Fruit fly (Drosophila melanogaster) whole organism, embryonic: ENCODE measurements around the gene CG14142.

Experiments
- Adf1 ChIP-seq: fragments of 200-800 bp; sonication (Bioruptor generic); IDR thresholded peaks from 2 replicates; pipeline ENCODE4 v1.3.6; 2022; ENCODE audit warnings: missing biosample characterization, missing genetic modification characterization
- B-H1 ChIP-seq: fragments of 200-800 bp; sonication (Bioruptor generic); IDR thresholded peaks from 3 replicates; pipeline ENCODE4 v1.3.6; 2022; ENCODE audit warnings: missing biosample characterization, missing genetic modification characterization
- Bgb ChIP-seq: fragments of 200-800 bp; sonication (Bioruptor generic); IDR thresholded peaks from 2 replicates; pipeline ENCODE4 v1.3.6; 2022; ENCODE audit warnings: missing biosample characterization, missing genetic modification characterization; ENCODE audit not compliant: partially characterized antibody
- CG10267 ChIP-seq: fragments of 200-800 bp; sonication (Bioruptor generic); optimal IDR thresholded peaks from 2 replicates; lab custom pipeline; 2018; ENCODE audit warnings: missing biosample characterization, mild to moderate bottlenecking, missing genetic modification characterization, moderate library complexity
- CG12391 ChIP-seq: fragments of 200-800 bp; sonication (Bioruptor generic); optimal IDR thresholded peaks from 3 replicates; lab custom pipeline; 2018; ENCODE audit warnings: missing biosample characterization, mild to moderate bottlenecking, missing genetic modification characterization, moderate library complexity
- CG12659 ChIP-seq: fragments of 200-800 bp; sonication (Bioruptor generic); optimal IDR thresholded peaks from 3 replicates; lab custom pipeline; 2017; ENCODE audit warnings: mild to moderate bottlenecking, missing biosample characterization, missing genetic modification reagents, missing genetic modification characterization
- CG12744 ChIP-seq: fragments of 200-800 bp; sonication (Bioruptor generic); optimal IDR thresholded peaks from 2 replicates; lab custom pipeline; 2016; ENCODE audit warnings: missing biosample characterization, missing genetic modification characterization
- CG1602 ChIP-seq: fragments of 200-800 bp; sonication (Bioruptor generic); optimal IDR thresholded peaks from 3 replicates; lab custom pipeline; 2016; ENCODE audit warnings: missing biosample characterization, missing genetic modification characterization
- CG16779 ChIP-seq: fragments of 200-800 bp; sonication (Bioruptor generic); IDR thresholded peaks from 2 replicates; pipeline ENCODE4 v1.3.6; 2022; ENCODE audit warnings: missing biosample characterization, missing genetic modification characterization
- CG17912 ChIP-seq: fragments of 200-800 bp; sonication (Bioruptor generic); optimal IDR thresholded peaks from 2 replicates; lab custom pipeline; 2018; ENCODE audit warnings: missing biosample characterization, mild to moderate bottlenecking, missing genetic modification characterization
- CG18011 ChIP-seq: fragments of 200-800 bp; sonication (Bioruptor generic); optimal IDR thresholded peaks from 2 replicates; lab custom pipeline; 2017; ENCODE audit warnings: missing biosample characterization, missing genetic modification characterization, mild to moderate bottlenecking, moderate library complexity, missing genotype
- CG2116 ChIP-seq: fragments of 200-800 bp; sonication (Bioruptor generic); optimal IDR thresholded peaks from 3 replicates; lab custom pipeline; 2018; ENCODE audit warnings: missing biosample characterization, mild to moderate bottlenecking, missing genetic modification characterization
- CG2712 ChIP-seq: fragments of 200-800 bp; optimal IDR thresholded peaks from 3 replicates; lab custom pipeline; 2019; ENCODE audit warnings: missing biosample characterization, mild to moderate bottlenecking, missing genetic modification characterization, moderate library complexity
- CG31365 ChIP-seq: fragments of 200-800 bp; sonication (Bioruptor generic); optimal IDR thresholded peaks from 2 replicates; lab custom pipeline; 2018; ENCODE audit warnings: missing biosample characterization, mild to moderate bottlenecking, missing genetic modification characterization
- CG4360 ChIP-seq: fragments of 200-800 bp; sonication (Bioruptor generic); IDR thresholded peaks from 2 replicates; pipeline ENCODE4 v1.3.6; 2022; ENCODE audit warnings: missing biosample characterization, missing genetic modification characterization
- CG43689 ChIP-seq: fragments of 200-800 bp; sonication (Bioruptor generic); IDR thresholded peaks from 2 replicates; pipeline ENCODE4 v1.3.6; 2022; ENCODE audit warnings: missing biosample characterization, missing genetic modification characterization
- CG4404 ChIP-seq: fragments of 200-800 bp; sonication (Bioruptor generic); IDR thresholded peaks from 2 replicates; pipeline ENCODE4 v1.3.6; 2022; ENCODE audit warnings: missing biosample characterization, missing genetic modification characterization
- CG4820 ChIP-seq: fragments of 200-800 bp; sonication (Bioruptor generic); optimal IDR thresholded peaks from 3 replicates; lab custom pipeline; 2016; ENCODE audit warnings: missing biosample characterization, missing genetic modification characterization
- CG7928 ChIP-seq: fragments of 200-800 bp; sonication (Bioruptor generic); optimal IDR thresholded peaks from 2 replicates; lab custom pipeline; 2017; ENCODE audit warnings: missing biosample characterization, mild to moderate bottlenecking, missing genetic modification characterization
- Chrac-16 ChIP-seq: fragments of 200-800 bp; sonication (Bioruptor generic); optimal IDR thresholded peaks from 3 replicates; lab custom pipeline; 2016; ENCODE audit warnings: missing biosample characterization, missing genetic modification characterization
- Elba2 ChIP-seq: fragments of 200-800 bp; sonication (Bioruptor generic); optimal IDR thresholded peaks from 3 replicates; lab custom pipeline; 2016; ENCODE audit warnings: missing biosample characterization, missing genetic modification characterization
- H2.0 ChIP-seq: fragments of 200-800 bp; sonication (Bioruptor generic); IDR thresholded peaks from 2 replicates; pipeline ENCODE4 v1.3.6; 2022; ENCODE audit warnings: missing biosample characterization, missing genetic modification characterization
- Lpt ChIP-seq: fragments of >200 bp; optimal IDR thresholded peaks from 2 replicates; lab custom pipeline; 2018; ENCODE audit warnings: missing biosample characterization, missing genetic modification characterization
- MTF-1 ChIP-seq: fragments of 200-800 bp; sonication (Bioruptor generic); optimal IDR thresholded peaks from 2 replicates; lab custom pipeline; 2018; ENCODE audit warnings: missing biosample characterization, mild to moderate bottlenecking, missing genetic modification characterization, borderline replicate concordance
- Max ChIP-seq: fragments of 200-800 bp; sonication (Bioruptor generic); optimal IDR thresholded peaks from 2 replicates; lab custom pipeline; 2016; ENCODE audit warnings: missing biosample characterization, mild to moderate bottlenecking, missing genetic modification characterization
- NC2α ChIP-seq: fragments of 200-800 bp; sonication (Bioruptor generic); optimal IDR thresholded peaks from 2 replicates; lab custom pipeline; 2016; ENCODE audit warnings: missing biosample characterization, missing genetic modification characterization
- NfI ChIP-seq: fragments of 200-800 bp; sonication (Bioruptor generic); optimal IDR thresholded peaks from 3 replicates; lab custom pipeline; 2018; ENCODE audit warnings: missing biosample characterization, mild to moderate bottlenecking, missing genetic modification characterization, moderate library complexity
- Oaz ChIP-seq: fragments of 200-800 bp; sonication (Bioruptor generic); IDR thresholded peaks from 2 replicates; pipeline ENCODE4 v1.3.6; 2022; ENCODE audit warnings: missing biosample characterization, missing genetic modification characterization
- Optix ChIP-seq: fragments of 200-800 bp; sonication (Bioruptor generic); IDR thresholded peaks from 3 replicates; pipeline ENCODE4 v1.3.6; 2022; ENCODE audit warnings: missing biosample characterization, missing genetic modification characterization
- Ptx1 ChIP-seq: fragments of 200-800 bp; sonication (Bioruptor generic); IDR thresholded peaks from 2 replicates; pipeline ENCODE4 v1.3.6; 2022; ENCODE audit warnings: missing biosample characterization, missing genetic modification characterization
- Six4 ChIP-seq: fragments of 200-800 bp; sonication (Bioruptor generic); optimal IDR thresholded peaks from 2 replicates; lab custom pipeline; 2016; ENCODE audit warnings: missing biosample characterization, missing genetic modification characterization
- Sox102F ChIP-seq: fragments of 200-800 bp; sonication (Bioruptor generic); optimal IDR thresholded peaks from 2 replicates; lab custom pipeline; 2018; ENCODE audit warnings: missing biosample characterization, mild to moderate bottlenecking, missing genetic modification characterization, moderate library complexity
- Tbp ChIP-seq: fragments of >200 bp; optimal IDR thresholded peaks from 2 replicates; lab custom pipeline; 2018; ENCODE audit warnings: missing biosample characterization, missing genetic modification characterization
- Usf ChIP-seq: fragments of 200-800 bp; sonication (Bioruptor generic); optimal IDR thresholded peaks from 2 replicates; lab custom pipeline; 2017; ENCODE audit warnings: missing genotype, missing biosample characterization, missing genetic modification characterization
- aop ChIP-seq: fragments of 200-800 bp; sonication (Bioruptor generic); IDR thresholded peaks from 2 replicates; pipeline ENCODE4 v1.3.6; 2022; ENCODE audit warnings: missing biosample characterization, missing genetic modification characterization
- ase ChIP-seq: fragments of 200-800 bp; sonication (Bioruptor generic); IDR thresholded peaks from 3 replicates; pipeline ENCODE4 v1.3.6; 2022; ENCODE audit warnings: missing biosample characterization, missing genetic modification characterization
- bab2 ChIP-seq: fragments of 200-800 bp; sonication (Bioruptor generic); optimal IDR thresholded peaks from 2 replicates; lab custom pipeline; 2016; ENCODE audit warnings: missing biosample characterization, missing genetic modification characterization
- cato ChIP-seq: fragments of 200-800 bp; sonication (Bioruptor generic); optimal IDR thresholded peaks from 2 replicates; lab custom pipeline; 2016; ENCODE audit warnings: missing biosample characterization, missing genetic modification characterization, borderline replicate concordance
- caup ChIP-seq: fragments of 200-800 bp; sonication (Bioruptor generic); optimal IDR thresholded peaks from 3 replicates; lab custom pipeline; 2017; ENCODE audit warnings: missing biosample characterization, mild to moderate bottlenecking, missing genetic modification characterization, moderate library complexity; ENCODE audit not compliant: severe bottlenecking
- dati ChIP-seq: fragments of 200-800 bp; sonication (Bioruptor generic); IDR thresholded peaks from 2 replicates; pipeline ENCODE4 v1.3.6; 2022; ENCODE audit warnings: missing biosample characterization, missing genetic modification characterization
- emc ChIP-seq: fragments of 200-800 bp; sonication (Bioruptor generic); optimal IDR thresholded peaks from 2 replicates; lab custom pipeline; 2016; ENCODE audit warnings: missing biosample characterization, missing genetic modification characterization
- en ChIP-seq: fragments of 200-800 bp; sonication (Bioruptor generic); optimal IDR thresholded peaks from 2 replicates; lab custom pipeline; 2016; ENCODE audit warnings: missing biosample characterization, missing genetic modification characterization
- kay ChIP-seq: fragments of 200-800 bp; sonication (Bioruptor generic); optimal IDR thresholded peaks from 2 replicates; lab custom pipeline; 2016; ENCODE audit warnings: missing biosample characterization, missing genetic modification characterization
- lola ChIP-seq, 3 experiments: fragments of >200 bp in 2 of 3; fragments of 200-800 bp in 1 of 3; sonication (Bioruptor generic) in 1 of 3; optimal IDR thresholded peaks; 2 replicates each; lab custom pipeline; 2017 to 2019; ENCODE audit warnings: missing biosample characterization in 3 of 3, missing genetic modification characterization in 3 of 3, mild to moderate bottlenecking in 1 of 3, moderate library complexity in 1 of 3
- nerfin-1 ChIP-seq: fragments of 200-800 bp; sonication (Bioruptor generic); optimal IDR thresholded peaks from 3 replicates; lab custom pipeline; 2019; ENCODE audit warnings: missing biosample characterization, mild to moderate bottlenecking, missing genetic modification characterization, moderate library complexity
- nmo ChIP-seq: fragments of 200-800 bp; sonication (Bioruptor generic); optimal IDR thresholded peaks from 2 replicates; lab custom pipeline; 2018; ENCODE audit warnings: missing biosample characterization, mild to moderate bottlenecking, missing genetic modification characterization, moderate library complexity
- otp ChIP-seq: fragments of 200-800 bp; sonication (Bioruptor generic); IDR thresholded peaks from 3 replicates; pipeline ENCODE4, ENCODE4 v1.3.6; 2022; ENCODE audit warnings: missing biosample characterization, missing genetic modification characterization
- sob ChIP-seq: fragments of 200-800 bp; sonication (Bioruptor generic); IDR thresholded peaks from 2 replicates; pipeline ENCODE4 v1.3.6; 2022; ENCODE audit warnings: missing biosample characterization, missing genetic modification characterization
- tgo ChIP-seq: fragments of 200-800 bp; sonication (Bioruptor generic); IDR thresholded peaks from 3 replicates; pipeline ENCODE4 v1.3.6; 2022; ENCODE audit warnings: missing biosample characterization, missing genetic modification characterization

The CG14142 gene

DNA sequence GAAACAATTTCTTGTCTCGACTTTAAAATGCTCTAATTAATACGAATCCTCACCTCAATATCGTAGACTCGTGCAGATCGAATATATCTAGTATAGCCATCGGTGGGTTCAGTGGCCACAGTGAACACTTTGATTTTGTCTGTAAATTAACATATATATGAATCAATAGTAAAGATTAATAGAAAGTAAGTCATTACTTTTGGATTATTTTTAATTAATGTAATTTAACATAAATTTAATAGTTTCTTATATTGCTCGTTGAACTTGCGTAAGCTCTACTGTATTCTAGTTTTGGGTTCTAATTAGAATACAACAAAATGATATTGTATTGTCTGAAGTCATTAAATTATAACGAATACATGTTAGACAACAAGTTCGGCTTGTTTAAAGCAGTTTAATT is 31.5 kb downstream of the CG14142 start (continued):
- no peak for TF ChIP-seq CG4360 (GFP tag; lab: Robert Waterston, UW)
- TF ChIP-seq CG10267 (tag; lab: Kevin White, UChicago), result peak; percentile 13
- no peak for TF ChIP-seq Adf1 (GFP tag; lab: Robert Waterston, UW)
- TF ChIP-seq aop (GFP tag; lab: Robert Waterston, UW), result no peak
- TF ChIP-seq Ptx1 (GFP tag; lab: Robert Waterston, UW), result no peak
- no peak for TF ChIP-seq nerfin-1 (tag; lab: Kevin White, UChicago)
- no peak for TF ChIP-seq bab2 (GFP tag; lab: Kevin White, UChicago)
- TF ChIP-seq Oaz, result no peak
- no peak for TF ChIP-seq emc (GFP tag; lab: Kevin White, UChicago)
- no peak for TF ChIP-seq CG16779 (GFP tag; lab: Robert Waterston, UW)
- TF ChIP-seq lola (GFP tag; optimal IDR thresholded peaks at IDR 0.05; lab: Kevin White, UChicago), result no peak
- no peak for TF ChIP-seq B-H1 (GFP tag; lab: Robert Waterston, UW)
- TF ChIP-seq CG12659 (GFP tag; lab: Kevin White, UChicago), result no peak
- no peak for TF ChIP-seq Bgb (GFP tag; lab: Robert Waterston, UW)
- no peak for TF ChIP-seq Six4 (GFP tag; lab: Kevin White, UChicago)
- TF ChIP-seq caup (GFP tag; lab: Kevin White, UChicago), result no peak
- TF ChIP-seq CG4820 (GFP tag; lab: Kevin White, UChicago), result no peak
- TF ChIP-seq CG12391 (tag; lab: Kevin White, UChicago), result peak; percentile 11
- no peak for TF ChIP-seq Sox102F
- TF ChIP-seq Lpt (GFP tag; lab: Kevin White, UChicago), result no peak
- TF ChIP-seq nmo (GFP tag; lab: Kevin White, UChicago), result no peak
- TF ChIP-seq Elba2 (GFP tag; lab: Kevin White, UChicago), result no peak
- TF ChIP-seq CG1602, result no peak
- no peak for TF ChIP-seq cato (GFP tag; lab: Kevin White, UChicago)
- no peak for TF ChIP-seq Usf (GFP tag; lab: Kevin White, UChicago)
- TF ChIP-seq Optix (GFP tag; lab: Robert Waterston, UW), result no peak
- no peak for TF ChIP-seq CG17912 (GFP tag; lab: Kevin White, UChicago)
- TF ChIP-seq CG7928 (GFP tag; lab: Kevin White, UChicago), result no peak
- no peak for TF ChIP-seq tgo (GFP tag; lab: Robert Waterston, UW)
- no peak for TF ChIP-seq en (GFP tag; lab: Kevin White, UChicago)

DNA sequence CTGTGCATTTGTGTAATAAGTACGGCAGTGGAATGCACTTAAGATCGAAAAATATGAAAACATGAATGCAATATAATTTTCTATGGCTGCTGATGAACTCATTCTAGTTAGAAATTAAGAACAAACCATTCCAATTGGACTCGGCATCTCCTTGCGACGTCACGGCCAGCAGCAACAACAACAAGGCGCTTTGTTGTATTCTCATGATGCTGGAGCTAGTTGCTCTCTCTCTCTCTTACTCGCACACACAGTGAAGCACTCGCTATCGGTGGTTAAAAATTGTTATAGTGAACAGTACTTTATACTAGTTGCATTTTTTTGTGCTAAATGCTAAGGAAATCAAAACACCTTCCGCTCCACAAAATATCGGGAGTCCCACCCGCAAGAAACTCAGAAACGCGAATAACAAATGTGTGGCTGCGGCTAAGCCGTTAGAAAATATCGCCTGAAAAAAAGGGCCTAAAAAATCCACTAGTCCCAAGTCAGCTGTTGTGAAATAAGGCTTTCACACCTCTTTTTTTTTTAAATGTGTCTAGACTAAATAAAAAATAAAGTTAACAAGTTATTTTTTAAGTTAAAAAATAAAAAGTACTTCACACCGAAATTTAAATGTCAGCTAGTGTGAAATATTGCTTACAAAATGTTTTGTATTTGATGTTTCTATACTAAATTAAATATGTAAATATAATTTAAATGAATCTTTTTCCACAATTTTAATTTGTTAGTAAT is 32.5 kb downstream of the CG14142 start, which contains the start of gene Plod:
Plod (minus strand) TSS at position 409 of the 729 bp plus-strand sequence.
- TF ChIP-seq otp (peak; percentile 43; the same call in 1 of the 3 replicates), NC2α (GFP tag; lab: Kevin White, UChicago) (peak; percentile 40), B-H1 (GFP tag; lab: Robert Waterston, UW) (peak; percentile 50; the same call in 1 of the 3 replicates), CG2712 (peak; percentile 72), CG4820 (GFP tag; lab: Kevin White, UChicago) (no peak), Bgb (GFP tag; lab: Robert Waterston, UW) (peak; percentile 63; the same call in 1 of the 2 replicates), CG2116 (GFP tag; lab: Kevin White, UChicago) (peak; percentile 45), dati (GFP tag; lab: Robert Waterston, UW) (no peak), NfI (GFP tag; lab: Kevin White, UChicago) (peak; percentile 34), CG18011 (GFP tag; lab: Kevin White, UChicago) (no peak), Tbp (GFP tag; lab: Kevin White, UChicago) (no peak), Max (GFP tag; lab: Kevin White, UChicago) (no peak), CG12744 (GFP tag; lab: Kevin White, UChicago) (no peak), ase (no peak), CG4404 (no peak), kay (GFP tag; lab: Kevin White, UChicago) (no peak), Chrac-16 (peak; percentile 32), CG31365 (no peak), CG43689 (no peak), H2.0 (GFP tag; lab: Robert Waterston, UW) (no peak), MTF-1 (peak; percentile 45), sob (GFP tag; lab: Robert Waterston, UW) (peak; percentile 60; the same call in 1 of the 2 replicates)
